Worm (Caenorhabditis elegans) whole organism, L4 larva: ENCODE data around the gene pyk-2.

ENCODE experiments used
- D1046.2 ChIP-seq: fragments of 200-800 bp; sonication (Bioruptor generic); IDR thresholded peaks from 2 replicates; pipeline ENCODE4 v1.3.6; 2022; ENCODE audit warnings: missing genetic modification characterization, missing compliant biosample characterization
- F37D6.2 ChIP-seq: sonication (generic microtip); optimal IDR thresholded peaks from 2 replicates; lab custom pipeline; 2016; ENCODE audit warnings: mild to moderate bottlenecking, missing genetic modification characterization, missing compliant biosample characterization
- T20F7.1 ChIP-seq: fragments of 200-800 bp; sonication (Bioruptor generic); optimal IDR thresholded peaks from 2 replicates; lab custom pipeline; 2018; ENCODE audit warnings: mild to moderate bottlenecking, missing genetic modification characterization, missing compliant biosample characterization
- T26A8.4 ChIP-seq: fragments of 200-800 bp; sonication (Bioruptor generic); IDR thresholded peaks from 2 replicates; pipeline ENCODE4 v1.3.6; 2022; ENCODE audit warnings: missing genetic modification characterization, missing compliant biosample characterization
- Y105C5A.15 ChIP-seq: fragments of 200-800 bp; sonication (Bioruptor generic); IDR thresholded peaks from 2 replicates; pipeline ENCODE4 v1.3.6; 2022; ENCODE audit warnings: missing genetic modification characterization, missing compliant biosample characterization
- Y75B8A.6 ChIP-seq: fragments of 200-800 bp; sonication (Bioruptor generic); IDR thresholded peaks from 2 replicates; pipeline ENCODE4 v1.3.6; 2022; ENCODE audit warnings: missing genetic modification reagents, missing genetic modification characterization, missing compliant biosample characterization
- aha-1 ChIP-seq: fragments of 150-350 bp; peaks from one replicate; lab custom pipeline; 2014; ENCODE audit warnings: missing biosample characterization, missing genetic modification characterization
- aly-2 ChIP-seq: sonication (generic microtip); optimal IDR thresholded peaks from 2 replicates; lab custom pipeline; 2018; ENCODE audit warnings: missing biosample characterization, missing genetic modification characterization
- ama-1 ChIP-seq: fragments of 150-350 bp; optimal IDR thresholded peaks from 2 replicates; lab custom pipeline; 2014; ENCODE audit warnings: inconsistent platforms, mixed read lengths
- arid-1 ChIP-seq: fragments of 200-800 bp; sonication (Bioruptor generic); conservative IDR thresholded peaks from 2 replicates; pipeline ENCODE4 v1.3.6; 2022; ENCODE audit warnings: missing genetic modification reagents, missing genetic modification characterization, missing compliant biosample characterization
- attf-4 ChIP-seq: sonication (generic microtip); optimal IDR thresholded peaks from 3 replicates; lab custom pipeline; 2017; ENCODE audit warnings: missing biosample characterization, missing genetic modification characterization
- ceh-28 ChIP-seq: fragments of 150-350 bp; optimal IDR thresholded peaks from 2 replicates; lab custom pipeline; 2014; ENCODE audit warnings: missing biosample characterization, missing genetic modification reagents, missing genetic modification characterization
- ceh-32 ChIP-seq: sonication (generic microtip); optimal IDR thresholded peaks from 2 replicates; lab custom pipeline; 2016; ENCODE audit warnings: mild to moderate bottlenecking, missing genetic modification characterization, missing compliant biosample characterization; ENCODE audit not compliant: poor library complexity
- ctbp-1 ChIP-seq: fragments of 200-800 bp; sonication (Bioruptor generic); IDR thresholded peaks from 2 replicates; pipeline ENCODE4 v1.3.6; 2022; ENCODE audit warnings: missing genetic modification reagents, missing genetic modification characterization, missing compliant biosample characterization
- daf-16 ChIP-seq, 3 experiments: sonication (generic microtip); optimal IDR thresholded peaks; 2 replicates each; lab custom pipeline; 2016 to 2017; ENCODE audit warnings: missing genetic modification characterization in 3 of 3, missing genetic modification reagents in 3 of 3, mild to moderate bottlenecking in 2 of 3, missing compliant biosample characterization in 2 of 3, missing biosample characterization in 1 of 3, moderate library complexity in 1 of 3
- dpl-1 ChIP-seq: fragments of 150-350 bp; optimal IDR thresholded peaks from 2 replicates; lab custom pipeline; 2014; ENCODE audit warnings: missing biosample characterization, missing genetic modification reagents, missing genetic modification characterization
- duxl-1 ChIP-seq: sonication (generic microtip); optimal IDR thresholded peaks from 2 replicates; lab custom pipeline; 2016; ENCODE audit warnings: mild to moderate bottlenecking, missing genetic modification characterization, moderate library complexity, missing compliant biosample characterization; ENCODE audit not compliant: poor library complexity
- dve-1 ChIP-seq: sonication (generic microtip); optimal IDR thresholded peaks from 2 replicates; lab custom pipeline; 2017; ENCODE audit warnings: antibody characterized with exemption, mild to moderate bottlenecking, missing genetic modification characterization, missing compliant biosample characterization; ENCODE audit not compliant: insufficient read depth
- egl-27 ChIP-seq: sonication (generic microtip); optimal IDR thresholded peaks from 3 replicates; lab custom pipeline; 2017; ENCODE audit warnings: missing biosample characterization, missing genetic modification reagents, missing genetic modification characterization
- egl-43 ChIP-seq: fragments of 200-800 bp; sonication (Bioruptor generic); IDR thresholded peaks from 2 replicates; pipeline ENCODE4 v1.3.6; 2022; ENCODE audit warnings: missing genetic modification reagents, missing genetic modification characterization, missing compliant biosample characterization
- gei-8 ChIP-seq: fragments of 200-800 bp; sonication (Bioruptor generic); optimal IDR thresholded peaks from 2 replicates; lab custom pipeline; 2018; ENCODE audit warnings: mild to moderate bottlenecking, missing genetic modification characterization, missing compliant biosample characterization
- hlh-11 ChIP-seq: fragments of 200-800 bp; sonication (Bioruptor generic); optimal IDR thresholded peaks from 2 replicates; lab custom pipeline; 2018; ENCODE audit warnings: mild to moderate bottlenecking, missing genetic modification characterization, missing compliant biosample characterization
- hmg-1.1 ChIP-seq: fragments of 200-800 bp; sonication (Bioruptor generic); IDR thresholded peaks from 2 replicates; pipeline ENCODE4 v1.3.6; 2022; ENCODE audit warnings: missing genetic modification reagents, missing genetic modification characterization, missing compliant biosample characterization
- lin-1 ChIP-seq: fragments of 200-800 bp; sonication (Bioruptor generic); IDR thresholded peaks from 2 replicates; pipeline ENCODE4 v1.3.6; 2022; ENCODE audit warnings: missing genetic modification reagents, missing genetic modification characterization, missing compliant biosample characterization
- lin-13 ChIP-seq: fragments of 150-350 bp; optimal IDR thresholded peaks from 2 replicates; lab custom pipeline; 2014; ENCODE audit warnings: missing biosample characterization, missing genetic modification reagents, missing genetic modification characterization
- lsy-2 ChIP-seq, 2 experiments: fragments of 150-350 bp in 1 of 2; sonication (generic microtip) in 1 of 2; optimal IDR thresholded peaks; 2 replicates each; lab custom pipeline; 2014 to 2017; ENCODE audit warnings: missing biosample characterization in 2 of 2, missing genetic modification characterization in 2 of 2
- madf-9 ChIP-seq: fragments of 200-800 bp; sonication (Bioruptor generic); conservative IDR thresholded peaks from 2 replicates; pipeline ENCODE4 v1.3.6; 2022; ENCODE audit warnings: missing genetic modification reagents, missing genetic modification characterization, missing compliant biosample characterization
- mdl-1 ChIP-seq, 2 experiments: fragments of 150-350 bp in 1 of 2; sonication (generic microtip) in 1 of 2; optimal IDR thresholded peaks; 2 replicates each; lab custom pipeline; 2014 to 2017; ENCODE audit warnings: missing biosample characterization in 2 of 2, missing genetic modification characterization in 2 of 2
- mep-1 ChIP-seq: fragments of 150-350 bp; sonication (generic microtip); optimal IDR thresholded peaks from 3 replicates; lab custom pipeline; 2014; ENCODE audit warnings: missing biosample characterization, missing genetic modification characterization
- mes-2 ChIP-seq: sonication (generic microtip); optimal IDR thresholded peaks from 2 replicates; lab custom pipeline; 2016; ENCODE audit warnings: missing genotype, mild to moderate bottlenecking, missing genetic modification characterization, missing compliant biosample characterization; ENCODE audit not compliant: poor library complexity, severe bottlenecking
- mxl-2 ChIP-seq: fragments of 200-800 bp; sonication (Bioruptor generic); conservative IDR thresholded peaks from 2 replicates; pipeline ENCODE4 v1.3.6; 2022; ENCODE audit warnings: missing genetic modification reagents, missing genetic modification characterization, missing compliant biosample characterization
- mxl-3 ChIP-seq: fragments of 200-800 bp; sonication (Bioruptor generic); optimal IDR thresholded peaks from 2 replicates; lab custom pipeline; 2018; ENCODE audit warnings: mild to moderate bottlenecking, missing genetic modification characterization, missing compliant biosample characterization
- nhr-102 ChIP-seq: sonication (generic microtip); optimal IDR thresholded peaks from 2 replicates; lab custom pipeline; 2016; ENCODE audit warnings: mild to moderate bottlenecking, missing genetic modification characterization, moderate library complexity, missing compliant biosample characterization
- nhr-237 ChIP-seq: sonication (generic microtip); optimal IDR thresholded peaks from 2 replicates; lab custom pipeline; 2017; ENCODE audit warnings: missing biosample characterization, missing genetic modification characterization
- nhr-28 ChIP-seq: fragments of 150-350 bp; optimal IDR thresholded peaks from 2 replicates; lab custom pipeline; 2014; ENCODE audit warnings: missing biosample characterization, missing genetic modification characterization
- nhr-41 ChIP-seq: fragments of 200-800 bp; sonication (Bioruptor generic); IDR thresholded peaks from 2 replicates; pipeline ENCODE4 v1.3.6; 2022; ENCODE audit warnings: missing genetic modification reagents, missing genetic modification characterization, missing compliant biosample characterization
- nhr-42 ChIP-seq: fragments of 200-800 bp; sonication (Bioruptor generic); IDR thresholded peaks from 2 replicates; pipeline ENCODE4 v1.3.6; 2022; ENCODE audit warnings: missing genetic modification characterization, missing compliant biosample characterization
- nhr-48 ChIP-seq: sonication (generic microtip); optimal IDR thresholded peaks from 2 replicates; lab custom pipeline; 2016; ENCODE audit warnings: mild to moderate bottlenecking, missing genetic modification characterization, missing compliant biosample characterization
- nhr-6 ChIP-seq: fragments of 150-350 bp; optimal IDR thresholded peaks from 2 replicates; lab custom pipeline; 2014; ENCODE audit warnings: missing biosample characterization, missing genetic modification characterization
- nhr-77 ChIP-seq: fragments of 150-350 bp; optimal IDR thresholded peaks from 2 replicates; lab custom pipeline; 2014; ENCODE audit warnings: missing biosample characterization, missing genetic modification characterization
- pha-4 ChIP-seq, 2 experiments: fragments of 150-350 bp in 1 of 2; fragments of 200-800 bp in 1 of 2; sonication (Bioruptor generic) in 1 of 2; IDR thresholded peaks in 1 of 2; optimal IDR thresholded peaks in 1 of 2; 2 replicates each; pipeline versions ENCODE4 v1.3.6 to Lab custom; 2014 to 2022; ENCODE audit warnings: missing genetic modification characterization in 2 of 2, missing genetic modification reagents in 2 of 2, missing biosample characterization in 1 of 2, missing compliant biosample characterization in 1 of 2
- saeg-2 ChIP-seq: fragments of 200-800 bp; sonication (Bioruptor generic); IDR thresholded peaks from 2 replicates; pipeline ENCODE4 v1.3.6; 2022; ENCODE audit warnings: missing genetic modification reagents, missing genetic modification characterization, missing compliant biosample characterization
- set-16 ChIP-seq: fragments of 200-800 bp; sonication (Bioruptor generic); IDR thresholded peaks from 2 replicates; pipeline ENCODE4 v1.3.6; 2022; ENCODE audit warnings: missing genetic modification reagents, missing genetic modification characterization, missing compliant biosample characterization
- spr-3 ChIP-seq: fragments of 200-800 bp; sonication (Bioruptor generic); optimal IDR thresholded peaks from 2 replicates; lab custom pipeline; 2018; ENCODE audit warnings: mild to moderate bottlenecking, missing genetic modification characterization, missing compliant biosample characterization
- tag-97 ChIP-seq: fragments of 200-800 bp; sonication (Bioruptor generic); IDR thresholded peaks from 2 replicates; pipeline ENCODE4 v1.3.6; 2022; ENCODE audit warnings: missing genetic modification characterization, missing compliant biosample characterization
- tra-1 ChIP-seq: fragments of 200-800 bp; sonication (Bioruptor generic); IDR thresholded peaks from 2 replicates; pipeline ENCODE4 v1.3.6; 2022; ENCODE audit warnings: missing genetic modification reagents, missing genetic modification characterization, missing compliant biosample characterization
- vab-7 ChIP-seq: fragments of 200-800 bp; sonication (Bioruptor generic); IDR thresholded peaks from 2 replicates; pipeline ENCODE4 v1.3.6; 2022; ENCODE audit warnings: missing genetic modification reagents, missing genetic modification characterization, missing compliant biosample characterization
- zip-11 ChIP-seq: fragments of 200-800 bp; sonication (Bioruptor generic); IDR thresholded peaks from 2 replicates; pipeline ENCODE4 v1.3.6; 2022; ENCODE audit warnings: missing genetic modification characterization, missing compliant biosample characterization
- ztf-7 ChIP-seq: fragments of 150-350 bp; optimal IDR thresholded peaks from 2 replicates; lab custom pipeline; 2014; ENCODE audit warnings: missing biosample characterization, missing genetic modification characterization

pyk-2 gene

ce11 chrIV:10935336-10935735 is 25.6 kb downstream of the pyk-2 start (continued):
- peak; percentile 58 for TF ChIP-seq lin-13 (GFP tag; lab: Kevin White, UChicago)
- TF ChIP-seq T26A8.4 (GFP tag; lab: Robert Waterston, UW), result peak; percentile 50; the same call in 1 of the 2 replicates
- TF ChIP-seq nhr-77, result peak; percentile 75
- TF ChIP-seq nhr-28 (tag; lab: Kevin White, UChicago), result peak; percentile 55
- TF ChIP-seq tag-97 (GFP tag; lab: Robert Waterston, UW), result no peak
- peak; percentile 75 for TF ChIP-seq aha-1 (tag; lab: Kevin White, UChicago)
- TF ChIP-seq vab-7 (GFP tag; lab: Robert Waterston, UW), result peak; percentile 54
- 0 out of 2 replicates have a peak, but pooled peaks have one; percentile 34 for TF ChIP-seq arid-1 (GFP tag; lab: Robert Waterston, UW)
- peak; percentile 49 for TF ChIP-seq set-16 (GFP tag; lab: Robert Waterston, UW)
- peak; percentile 59 for TF ChIP-seq ceh-28 (tag; lab: Kevin White, UChicago)
- TF ChIP-seq gei-8, result peak; percentile 4
- peak; percentile 57; the same call in 1 of the 2 replicates for TF ChIP-seq madf-9 (GFP tag; lab: Robert Waterston, UW)
- TF ChIP-seq mes-2 (tag; lab: Kevin White, UChicago), result peak; percentile 75
- TF ChIP-seq lin-1 (GFP tag; lab: Robert Waterston, UW), result 0 out of 2 replicates have a peak, but pooled peaks have one; percentile 54
- peak; percentile 77 for TF ChIP-seq ama-1 (lab: Kevin White, UChicago)
- TF ChIP-seq ctbp-1 (GFP tag; lab: Robert Waterston, UW), result peak; percentile 80
- peak; percentile 79 for TF ChIP-seq dve-1
- TF ChIP-seq T20F7.1 (GFP tag; lab: Kevin White, UChicago), result peak; percentile 78
- peak; percentile 85 to 90 for TF ChIP-seq lsy-2 (tag; optimal IDR thresholded peaks at IDR 0.05; lab: Kevin White, UChicago)
- TF ChIP-seq nhr-102 (tag; lab: Kevin White, UChicago), result peak; percentile 43
- peak; percentile 52 to 88 for TF ChIP-seq mdl-1 (tag; optimal IDR thresholded peaks at IDR 0.05; lab: Kevin White, UChicago)
- TF ChIP-seq spr-3 (GFP tag; lab: Kevin White, UChicago), result no peak
- TF ChIP-seq egl-43, result peak; percentile 73; the same call in 1 of the 2 replicates
- peak; percentile 99 for TF ChIP-seq hlh-11
- peak; percentile 62 for TF ChIP-seq attf-4
- TF ChIP-seq saeg-2 (GFP tag; lab: Robert Waterston, UW), result no peak
- TF ChIP-seq hmg-1.1 (GFP tag; lab: Robert Waterston, UW), result peak; percentile 78
- no peak for TF ChIP-seq ceh-32 (tag; lab: Kevin White, UChicago)
- TF ChIP-seq daf-16 (GFP tag; optimal IDR thresholded peaks at IDR 0.05; lab: Kevin White, UChicago), result peak in 1 of 2 experiments; percentile 50
- TF ChIP-seq daf-16 (tag; optimal IDR thresholded peaks at IDR 0.05; lab: Kevin White, UChicago), result peak; percentile 67
- TF ChIP-seq F37D6.2 (tag; lab: Kevin White, UChicago), result peak; percentile 63
- TF ChIP-seq tra-1 (GFP tag; lab: Robert Waterston, UW), result peak; percentile 84
- TF ChIP-seq dpl-1 (GFP tag; lab: Kevin White, UChicago), result peak; percentile 59
- TF ChIP-seq nhr-41 (GFP tag; lab: Robert Waterston, UW), result 0 out of 2 replicates have a peak, but pooled peaks have one; percentile 29
- TF ChIP-seq mxl-2, result peak; percentile 91
- TF ChIP-seq egl-27 (tag; lab: Kevin White, UChicago), result no peak
- TF ChIP-seq mep-1, result peak; percentile 90
- TF ChIP-seq nhr-48 (tag; lab: Kevin White, UChicago), result peak; percentile 81
- no peak for TF ChIP-seq nhr-42
- TF ChIP-seq D1046.2, result no peak

- peak; percentile 69 for TF ChIP-seq duxl-1 (tag; lab: Kevin White, UChicago)
- peak; percentile 78 for TF ChIP-seq pha-4 (GFP tag; IDR thresholded peaks at IDR 0.05; lab: Robert Waterston, UW)
- peak; percentile 98 for TF ChIP-seq pha-4 (tag; optimal IDR thresholded peaks at IDR 0.05; lab: Kevin White, UChicago)
- TF ChIP-seq zip-11, result no peak
- no peak for TF ChIP-seq aly-2
- peak; percentile 84 for TF ChIP-seq mxl-3 (GFP tag; lab: Kevin White, UChicago)
- no peak for TF ChIP-seq nhr-237 (tag; lab: Kevin White, UChicago)
- TF ChIP-seq T26A8.4 (GFP tag; lab: Robert Waterston, UW), result peak; percentile 87
- TF ChIP-seq nhr-6 (tag; lab: Kevin White, UChicago), result peak; percentile 97
- peak; percentile 88 for TF ChIP-seq nhr-77
- peak; percentile 80 for TF ChIP-seq F37D6.2 (tag; lab: Kevin White, UChicago)
- no peak for TF ChIP-seq Y75B8A.6 (GFP tag; lab: Robert Waterston, UW)
- peak; percentile 85 for TF ChIP-seq ztf-7 (tag; lab: Kevin White, UChicago)
- TF ChIP-seq Y105C5A.15 (GFP tag; lab: Robert Waterston, UW), result peak; percentile 58; the same call in 1 of the 2 replicates
Observed at ce11 chrIV:10935853-10936491, 26.3 kb downstream of the pyk-2 start, which contains the start of gene lgg-2. Gene lgg-2 (minus strand): TSS chrIV:10935903.
